Worm (Caenorhabditis elegans) whole organism, late embryonic: ENCODE measurements around the gene C27D6.15.

ENCODE experiments used
- C38D4.7 ChIP-seq: fragments of 200-800 bp; sonication (Bioruptor generic); optimal IDR thresholded peaks from 2 replicates; lab custom pipeline; 2018; ENCODE audit warnings: mild to moderate bottlenecking, missing genetic modification characterization, moderate library complexity, missing compliant biosample characterization
- F13H6.1 ChIP-seq: sonication (generic microtip); optimal IDR thresholded peaks from 2 replicates; lab custom pipeline; 2016; ENCODE audit warnings: missing genetic modification characterization, missing compliant biosample characterization
- K02D7.2 ChIP-seq: sonication (generic microtip); optimal IDR thresholded peaks from 2 replicates; lab custom pipeline; 2017; ENCODE audit warnings: mild to moderate bottlenecking, missing genetic modification characterization, missing compliant biosample characterization
- ceh-2 ChIP-seq: sonication (generic microtip); optimal IDR thresholded peaks from 2 replicates; lab custom pipeline; 2016; ENCODE audit warnings: missing genotype, missing genetic modification characterization, missing compliant biosample characterization
- ceh-22 ChIP-seq: sonication (generic microtip); optimal IDR thresholded peaks from 2 replicates; lab custom pipeline; 2017; ENCODE audit warnings: missing biosample characterization, missing genetic modification characterization
- ceh-34 ChIP-seq: sonication (generic microtip); optimal IDR thresholded peaks from 2 replicates; lab custom pipeline; 2016; ENCODE audit warnings: mild to moderate bottlenecking, missing genetic modification characterization, missing compliant biosample characterization
- ceh-45 ChIP-seq: fragments of 200-800 bp; sonication (Bioruptor generic); IDR thresholded peaks from 2 replicates; pipeline ENCODE4 v1.3.6; 2022; ENCODE audit warnings: missing genetic modification reagents, missing genetic modification characterization, missing compliant biosample characterization
- ceh-48 ChIP-seq: sonication (generic microtip); optimal IDR thresholded peaks from 2 replicates; lab custom pipeline; 2016; ENCODE audit warnings: missing genetic modification characterization, inconsistent platforms, missing compliant biosample characterization
- dmd-4 ChIP-seq: sonication (generic microtip); optimal IDR thresholded peaks from 2 replicates; lab custom pipeline; 2016; ENCODE audit warnings: borderline replicate concordance, missing genetic modification characterization, missing compliant biosample characterization
- dve-1 ChIP-seq: sonication (generic microtip); optimal IDR thresholded peaks from 2 replicates; lab custom pipeline; 2017; ENCODE audit warnings: antibody characterized with exemption, mild to moderate bottlenecking, missing genetic modification characterization, missing compliant biosample characterization
- elt-2 ChIP-seq: sonication (generic microtip); optimal IDR thresholded peaks from 2 replicates; lab custom pipeline; 2016; ENCODE audit warnings: missing genetic modification reagents, missing genetic modification characterization, missing compliant biosample characterization
- elt-4 ChIP-seq: sonication (generic microtip); optimal IDR thresholded peaks from 2 replicates; lab custom pipeline; 2016; ENCODE audit warnings: missing genetic modification characterization, missing compliant biosample characterization
- eyg-1 ChIP-seq: sonication (generic microtip); optimal IDR thresholded peaks from 2 replicates; lab custom pipeline; 2016; ENCODE audit warnings: missing genotype, missing genetic modification characterization, missing compliant biosample characterization
- gmeb-2 ChIP-seq: sonication (generic microtip); optimal IDR thresholded peaks from 2 replicates; lab custom pipeline; 2016; ENCODE audit warnings: missing genetic modification characterization, inconsistent platforms, missing compliant biosample characterization
- hlh-30 ChIP-seq: sonication (generic microtip); optimal IDR thresholded peaks from 2 replicates; lab custom pipeline; 2017; ENCODE audit warnings: antibody characterized with exemption, missing genetic modification characterization, missing compliant biosample characterization; ENCODE audit not compliant: insufficient read depth
- hlh-6 ChIP-seq: sonication (generic microtip); optimal IDR thresholded peaks from 2 replicates; lab custom pipeline; 2016; ENCODE audit warnings: missing genotype, missing genetic modification characterization, missing compliant biosample characterization
- lin-11 ChIP-seq: fragments of 200-800 bp; sonication (Bioruptor generic); optimal IDR thresholded peaks from 2 replicates; lab custom pipeline; 2018; ENCODE audit warnings: mild to moderate bottlenecking, missing genetic modification characterization, missing compliant biosample characterization
- mec-3 ChIP-seq: sonication (generic microtip); optimal IDR thresholded peaks from 2 replicates; lab custom pipeline; 2016; ENCODE audit warnings: borderline replicate concordance, missing genetic modification characterization, missing compliant biosample characterization
- nfya-1 ChIP-seq: sonication (generic microtip); optimal IDR thresholded peaks from 2 replicates; lab custom pipeline; 2017; ENCODE audit warnings: missing genetic modification characterization, mild to moderate bottlenecking, missing compliant biosample characterization, antibody characterized with exemption, moderate library complexity
- npax-4 ChIP-seq: sonication (generic microtip); optimal IDR thresholded peaks from 2 replicates; lab custom pipeline; 2016; ENCODE audit warnings: missing genetic modification characterization, missing compliant biosample characterization
- odd-2 ChIP-seq: sonication (generic microtip); optimal IDR thresholded peaks from 2 replicates; lab custom pipeline; 2017; ENCODE audit warnings: antibody characterized with exemption, mild to moderate bottlenecking, missing genetic modification characterization, missing compliant biosample characterization
- pag-3 ChIP-seq: sonication (generic microtip); optimal IDR thresholded peaks from 2 replicates; lab custom pipeline; 2016; ENCODE audit warnings: missing compliant biosample characterization, missing genetic modification characterization, borderline replicate concordance
- pat-9 ChIP-seq: fragments of 200-800 bp; sonication (Bioruptor generic); optimal IDR thresholded peaks from 2 replicates; lab custom pipeline; 2018; ENCODE audit warnings: mild to moderate bottlenecking, missing genetic modification characterization, moderate library complexity, missing compliant biosample characterization
- pax-1 ChIP-seq: fragments of 150-350 bp; optimal IDR thresholded peaks from 2 replicates; lab custom pipeline; 2014; ENCODE audit warnings: missing biosample characterization, missing genetic modification characterization
- pqm-1 ChIP-seq: sonication (generic microtip); optimal IDR thresholded peaks from 2 replicates; lab custom pipeline; 2016; ENCODE audit warnings: missing genetic modification characterization, missing compliant biosample characterization
- sdc-2 ChIP-seq: sonication (generic microtip); optimal IDR thresholded peaks from 2 replicates; lab custom pipeline; 2016; ENCODE audit warnings: missing genotype, missing genetic modification characterization, missing compliant biosample characterization
- sox-2 ChIP-seq: fragments of 200-800 bp; sonication (Bioruptor generic); IDR thresholded peaks from 2 replicates; pipeline ENCODE4 v1.3.6; 2022; ENCODE audit warnings: missing genetic modification reagents, missing genetic modification characterization, missing compliant biosample characterization
- tbx-2 ChIP-seq: sonication (generic microtip); optimal IDR thresholded peaks from 2 replicates; lab custom pipeline; 2016; ENCODE audit warnings: missing genetic modification characterization, missing compliant biosample characterization
- ttx-3 ChIP-seq: sonication (generic microtip); optimal IDR thresholded peaks from 2 replicates; lab custom pipeline; 2016; ENCODE audit warnings: missing genetic modification reagents, missing genetic modification characterization, missing compliant biosample characterization
- unc-55 ChIP-seq: sonication (generic microtip); optimal IDR thresholded peaks from 2 replicates; lab custom pipeline; 2017; ENCODE audit warnings: missing biosample characterization, missing genetic modification reagents, missing genetic modification characterization
- zip-5 ChIP-seq: sonication (generic microtip); optimal IDR thresholded peaks from 2 replicates; lab custom pipeline; 2016; ENCODE audit warnings: missing genetic modification characterization, missing compliant biosample characterization

Gene C27D6.15

DNA sequence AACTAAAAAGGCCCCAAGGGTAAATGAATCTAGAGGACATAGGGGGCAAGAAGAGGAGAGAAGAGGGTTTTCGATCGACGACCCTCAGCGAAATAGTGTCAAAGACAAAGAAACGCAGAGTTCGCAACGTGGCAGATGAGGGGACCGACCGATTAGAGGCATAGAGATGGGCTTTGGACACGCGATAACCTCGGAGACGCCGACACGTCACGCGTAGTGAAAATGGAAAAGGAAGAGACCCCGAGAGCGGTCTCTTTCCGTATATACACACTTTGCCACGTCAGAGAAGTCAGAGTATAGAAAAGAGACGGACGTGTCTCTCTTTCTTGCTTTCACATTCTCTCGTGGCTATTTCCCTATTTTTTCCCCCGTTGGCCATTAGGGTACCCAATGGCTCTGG, 9.8 kb downstream of the C27D6.15 start (continued):
- TF ChIP-seq lin-11 (tag; lab: Kevin White, UChicago) (no peak), pag-3 (tag; lab: Kevin White, UChicago) (no peak), pat-9 (tag; lab: Kevin White, UChicago) (no peak), odd-2 (tag; lab: Kevin White, UChicago) (no peak), ttx-3 (tag; lab: Kevin White, UChicago) (no peak), F13H6.1 (tag; lab: Kevin White, UChicago) (peak; percentile 36), eyg-1 (tag; lab: Kevin White, UChicago) (no peak), dmd-4 (tag; lab: Kevin White, UChicago) (no peak), C38D4.7 (no peak), sox-2 (GFP tag; lab: Robert Waterston, UW) (no peak), unc-55 (peak; percentile 87), zip-5 (tag; lab: Kevin White, UChicago) (no peak), ceh-2 (tag; lab: Kevin White, UChicago) (peak; percentile 29), pqm-1 (tag; lab: Kevin White, UChicago) (no peak), npax-4 (no peak), gmeb-2 (tag; lab: Kevin White, UChicago) (no peak), elt-4 (tag; lab: Kevin White, UChicago) (no peak), sdc-2 (tag; lab: Kevin White, UChicago) (peak; percentile 45), ceh-48 (tag; lab: Kevin White, UChicago) (no peak)

DNA sequence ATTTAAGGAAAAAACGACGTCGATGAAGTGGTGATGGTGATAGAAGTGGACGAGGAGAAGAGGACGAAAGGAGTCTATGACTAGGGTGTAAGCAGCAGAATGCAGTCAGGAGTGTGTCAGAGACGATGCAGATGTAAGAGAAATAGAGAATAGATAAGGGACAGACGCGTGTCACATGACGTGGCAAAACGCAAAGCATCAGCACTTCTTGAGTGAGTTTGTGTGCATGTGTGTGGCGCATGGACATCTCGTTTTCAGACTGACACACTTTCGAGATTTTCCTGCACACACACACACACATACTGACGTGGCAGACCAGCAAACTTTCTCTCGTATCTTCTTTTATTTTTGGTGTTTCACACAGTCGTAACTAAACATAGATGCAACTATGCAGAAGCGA, 10.7 kb downstream of the C27D6.15 start:
- peak; percentile 43 for TF ChIP-seq unc-55
- peak; percentile 14 for TF ChIP-seq nfya-1 (tag; lab: Kevin White, UChicago)
- peak; percentile 89 for TF ChIP-seq elt-2 (tag; lab: Kevin White, UChicago)
- TF ChIP-seq ceh-45 (GFP tag; lab: Robert Waterston, UW), result 0 out of 2 replicates have a peak, but pooled peaks have one; percentile 31
- TF ChIP-seq hlh-30 (tag; lab: Kevin White, UChicago), result peak; percentile 89
- TF ChIP-seq elt-4 (tag; lab: Kevin White, UChicago), result no peak
- no peak for TF ChIP-seq ceh-22 (tag; lab: Kevin White, UChicago)
- TF ChIP-seq hlh-6 (tag; lab: Kevin White, UChicago), result no peak
- no peak for TF ChIP-seq npax-4
- TF ChIP-seq ceh-34 (tag; lab: Kevin White, UChicago), result no peak
- TF ChIP-seq tbx-2 (tag; lab: Kevin White, UChicago), result no peak

DNA sequence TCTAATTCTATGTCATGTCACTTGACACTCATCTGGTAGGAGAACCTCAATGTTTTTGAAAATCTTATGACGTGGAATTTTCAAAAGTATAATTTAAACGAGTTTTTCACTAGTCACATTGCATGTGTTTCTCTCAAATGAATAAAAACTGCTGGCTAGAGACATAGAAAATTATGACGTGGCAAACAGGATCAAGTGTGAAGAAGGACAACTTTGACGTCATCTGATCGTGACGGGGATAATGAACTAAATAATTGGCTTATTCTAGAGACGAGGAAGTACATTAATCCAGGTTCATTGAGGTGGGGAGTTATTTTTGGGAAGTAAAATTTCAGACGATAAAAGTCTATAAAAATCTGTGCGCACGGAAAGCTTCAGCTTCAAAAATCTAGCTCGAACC, 11.5 kb downstream of the C27D6.15 start:
- no peak for TF ChIP-seq elt-4 (tag; lab: Kevin White, UChicago)
- no peak for TF ChIP-seq eyg-1 (tag; lab: Kevin White, UChicago)
- no peak for TF ChIP-seq elt-2 (tag; lab: Kevin White, UChicago)
- no peak for TF ChIP-seq npax-4
- no peak for TF ChIP-seq dve-1 (tag; lab: Kevin White, UChicago)
- no peak for TF ChIP-seq pax-1 (tag; lab: Kevin White, UChicago)
- no peak for TF ChIP-seq pat-9 (tag; lab: Kevin White, UChicago)
- TF ChIP-seq K02D7.2, result no peak

DNA sequence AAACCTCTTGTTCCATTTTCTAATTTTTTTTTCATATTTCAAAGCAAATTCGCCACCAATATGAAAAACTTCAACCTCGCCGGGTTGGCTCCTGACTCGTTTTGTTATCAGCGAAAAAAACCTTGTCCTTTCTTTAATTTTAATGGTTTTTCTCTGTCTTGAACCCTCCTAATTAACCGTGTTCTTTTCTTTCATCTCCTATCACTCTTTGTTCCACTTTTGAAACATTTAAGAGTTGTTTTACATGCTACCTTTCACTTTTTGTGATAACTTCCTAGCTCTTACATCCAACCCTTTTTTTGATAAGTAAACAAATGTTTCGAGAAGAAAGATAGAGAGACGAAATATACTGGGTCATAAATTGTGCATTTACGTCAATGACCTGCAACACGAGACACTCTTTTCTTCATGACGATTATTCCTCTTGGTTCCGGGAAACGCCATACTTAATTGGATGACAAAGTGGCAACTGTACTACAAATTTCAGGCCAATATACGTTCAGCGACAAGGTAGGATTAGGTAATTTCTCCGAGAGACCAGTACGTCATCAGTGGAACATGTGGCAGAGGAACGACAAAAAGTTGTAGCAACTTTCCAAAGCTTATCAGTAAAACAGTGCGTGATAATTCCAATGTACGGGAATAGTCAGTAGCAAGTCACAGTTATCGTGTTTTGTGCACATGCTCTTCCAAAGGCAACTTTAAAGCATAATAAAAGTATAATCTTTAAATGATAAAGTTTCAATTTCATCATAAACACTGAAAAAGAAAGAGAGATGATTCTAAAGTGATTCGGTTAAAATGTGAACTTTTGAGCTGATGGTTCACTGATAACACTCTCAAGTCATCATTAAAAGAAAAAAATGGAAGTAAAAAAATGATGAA, 13.2 kb downstream of the C27D6.15 start:
- TF ChIP-seq mec-3 (no peak), elt-2 (tag; lab: Kevin White, UChicago) (peak; percentile 83)
- TF ChIP-seq, all 69 proteins: peak for 1
